Fruit fly (Drosophila melanogaster): Measurements from ENCODE around the gene pnt.
A peak's percentile ranks its signal among the peaks of the same experiment; 100 is the strongest.

pnt gene

dm6 chr3R:23347432-23348305 is 1.7 kb upstream of the pnt start, which contains the start of gene PolE1 (continued):
- TF ChIP-seq net (GFP tag; optimal IDR thresholded peaks at IDR 0.05) (no peak), CG1621 (tag; optimal IDR thresholded peaks at IDR 0.05) (no peak), fd85E (GFP tag; optimal IDR thresholded peaks at IDR 0.05) (no peak), CG3919 (GFP tag; optimal IDR thresholded peaks at IDR 0.05) (peak; percentile 35), CG11902 (GFP tag; optimal IDR thresholded peaks at IDR 0.05) (no peak), Hr38 (GFP tag; optimal IDR thresholded peaks at IDR 0.05) (no peak), OdsH (GFP tag; optimal IDR thresholded peaks at IDR 0.05) (no peak), Ets21C (GFP tag; optimal IDR thresholded peaks at IDR 0.05) (no peak), Sox102F (GFP tag; optimal IDR thresholded peaks at IDR 0.05) (no peak), CG8119 (GFP tag; IDR thresholded peaks at IDR 0.05) (no peak), CG6276 (GFP tag; optimal IDR thresholded peaks at IDR 0.05) (no peak), svp (GFP tag) (no peak), lz (GFP tag; optimal IDR thresholded peaks at IDR 0.05) (no peak)

dm6 chr3R:23346893-23347396 is 978 bp upstream of the pnt start:
- TF ChIP-seq CG31627 (GFP tag; optimal IDR thresholded peaks at IDR 0.05) (peak; percentile 15), fkh (GFP tag; optimal IDR thresholded peaks at IDR 0.05) (peak; percentile 20), esn (GFP tag; optimal IDR thresholded peaks at IDR 0.05) (peak; percentile 67), ss (GFP tag; optimal IDR thresholded peaks at IDR 0.05) (peak in 1 of 2 experiments; percentile 23), Lpt (GFP tag; optimal IDR thresholded peaks at IDR 0.05) (peak; percentile 5), Sox15 (GFP tag; optimal IDR thresholded peaks at IDR 0.05) (peak; percentile 30), lz (GFP tag; optimal IDR thresholded peaks at IDR 0.05) (peak; percentile 61), Ets21C (GFP tag; optimal IDR thresholded peaks at IDR 0.05) (no peak), OdsH (GFP tag; optimal IDR thresholded peaks at IDR 0.05) (peak; percentile 72), svp (GFP tag) (peak; percentile 82), Sox102F (GFP tag; optimal IDR thresholded peaks at IDR 0.05) (peak; percentile 44), achi (GFP tag; optimal IDR thresholded peaks at IDR 0.05) (peak; percentile 67), CG6163 (GFP tag; IDR thresholded peaks at IDR 0.05) (peak; percentile 63; the same call in 1 of the 3 replicates), dsx (GFP tag; optimal IDR thresholded peaks at IDR 0.05; ENCODE audit: poor library complexity, severe bottlenecking) (peak; percentile 12), CG11902 (GFP tag; optimal IDR thresholded peaks at IDR 0.05) (peak; percentile 23), Hr39 (GFP tag; optimal IDR thresholded peaks at IDR 0.05) (peak; percentile 25), Eip75B (GFP tag; optimal IDR thresholded peaks at IDR 0.05) (peak; percentile 31), Smox (GFP tag; optimal IDR thresholded peaks at IDR 0.05) (peak; percentile 40), CG7368 (GFP tag; optimal IDR thresholded peaks at IDR 0.05) (peak; percentile 5), CG4318 (GFP tag; optimal IDR thresholded peaks at IDR 0.05) (peak; percentile 41), CG6854 (GFP tag; optimal IDR thresholded peaks at IDR 0.05) (peak; percentile 9), CG10631 (GFP tag; optimal IDR thresholded peaks at IDR 0.05) (peak; percentile 66), CG9139 (GFP tag; optimal IDR thresholded peaks at IDR 0.05) (no peak), acj6 (GFP tag; optimal IDR thresholded peaks at IDR 0.05) (peak; percentile 64), salr (GFP tag; optimal IDR thresholded peaks at IDR 0.05) (peak; percentile 1 to 70), CG6792 (GFP tag; optimal IDR thresholded peaks at IDR 0.05) (peak; percentile 61), spab (GFP tag; optimal IDR thresholded peaks at IDR 0.05) (peak; percentile 28), CG11762 (GFP tag; optimal IDR thresholded peaks at IDR 0.05; ENCODE audit: insufficient read depth) (peak; percentile 37), fd59A (GFP tag; optimal IDR thresholded peaks at IDR 0.05) (no peak), CG8632 (GFP tag; optimal IDR thresholded peaks at IDR 0.05) (peak; percentile 61), CG32006 (GFP tag; optimal IDR thresholded peaks at IDR 0.05) (peak; percentile 78), eg (GFP tag; IDR thresholded peaks at IDR 0.05) (peak; percentile 70), CG6276 (GFP tag; optimal IDR thresholded peaks at IDR 0.05) (peak; percentile 74), CG11294 (GFP tag; IDR thresholded peaks at IDR 0.05) (no peak), CG6808 (GFP tag; optimal IDR thresholded peaks at IDR 0.05) (peak; percentile 27), Ets96B (tag; optimal IDR thresholded peaks at IDR 0.05) (peak; percentile 42), Gug (GFP tag; IDR thresholded peaks at IDR 0.05) (no peak), Sox14 (GFP tag; optimal IDR thresholded peaks at IDR 0.05) (peak; percentile 30), CG8319 (GFP tag; optimal IDR thresholded peaks at IDR 0.05) (no peak), Eip78C (GFP tag) (peak; percentile 85), CG16779 (tag; optimal IDR thresholded peaks at IDR 0.05) (peak; percentile 13)

Measured in whole organism, prepupa.